Worm (Caenorhabditis elegans) whole organism, mixed stage, embryonic: ENCODE measurements around the gene lips-3.

Experiments used
- hlh-1 ChIP-seq: fragments of 150-350 bp; optimal IDR thresholded peaks from 2 replicates; lab custom pipeline; 2014; ENCODE audit warnings: missing biosample characterization, missing genetic modification reagents, missing genetic modification characterization
- mls-2 ChIP-seq: sonication (generic microtip); optimal IDR thresholded peaks from 2 replicates; lab custom pipeline; 2016; ENCODE audit warnings: mild to moderate bottlenecking, missing genetic modification characterization, moderate library complexity, missing compliant biosample characterization
- nhr-12 ChIP-seq: fragments of 150-350 bp; optimal IDR thresholded peaks from 2 replicates; lab custom pipeline; 2014; ENCODE audit warnings: missing biosample characterization, missing genetic modification characterization
- nhr-28 ChIP-seq: fragments of 150-350 bp; optimal IDR thresholded peaks from 2 replicates; lab custom pipeline; 2014; ENCODE audit warnings: missing biosample characterization, missing genetic modification characterization
- nhr-76 ChIP-seq: sonication (generic microtip); optimal IDR thresholded peaks from 2 replicates; lab custom pipeline; 2017; ENCODE audit warnings: missing biosample characterization, missing genetic modification characterization
- unc-39 ChIP-seq: fragments of 150-350 bp; optimal IDR thresholded peaks from 2 replicates; lab custom pipeline; 2014; ENCODE audit warnings: missing biosample characterization, missing genetic modification characterization
- unc-62 ChIP-seq: fragments of 150-350 bp; optimal IDR thresholded peaks from 2 replicates; lab custom pipeline; 2014; ENCODE audit warnings: missing biosample characterization, missing genetic modification reagents, missing genetic modification characterization

ce11 chrIII:4656415-4656814 lies 40.1 kb downstream of the lips-3 start:
- TF ChIP-seq mls-2, result no peak
- TF ChIP-seq nhr-76 (tag; lab: Kevin White, UChicago), result no peak
- TF ChIP-seq nhr-28 (tag; lab: Kevin White, UChicago), result no peak
- no peak for TF ChIP-seq nhr-12 (tag; lab: Kevin White, UChicago)
- TF ChIP-seq hlh-1 (tag; lab: Kevin White, UChicago), result no peak
- TF ChIP-seq unc-62, result no peak
- TF ChIP-seq unc-39 (tag; lab: Kevin White, UChicago), result no peak
